Worm (Caenorhabditis elegans) whole organism, late embryonic: ENCODE results near the gene C30G7.3.

Experiments
- C38D4.7 ChIP-seq: fragments of 200-800 bp; sonication (Bioruptor generic); optimal IDR thresholded peaks from 2 replicates; lab custom pipeline; 2018; ENCODE audit warnings: mild to moderate bottlenecking, missing genetic modification characterization, moderate library complexity, missing compliant biosample characterization
- K02D7.2 ChIP-seq: sonication (generic microtip); optimal IDR thresholded peaks from 2 replicates; lab custom pipeline; 2017; ENCODE audit warnings: mild to moderate bottlenecking, missing genetic modification characterization, missing compliant biosample characterization
- K09A11.1 ChIP-seq: sonication (generic microtip); optimal IDR thresholded peaks from 2 replicates; lab custom pipeline; 2017; ENCODE audit warnings: antibody characterized with exemption, mild to moderate bottlenecking, missing genetic modification characterization, missing compliant biosample characterization; ENCODE audit not compliant: insufficient read depth
- ahr-1 ChIP-seq: sonication (generic microtip); optimal IDR thresholded peaks from 2 replicates; lab custom pipeline; 2016; ENCODE audit warnings: missing genetic modification characterization, missing compliant biosample characterization
- ama-1 ChIP-seq: fragments of 150-350 bp; optimal IDR thresholded peaks from 2 replicates; lab custom pipeline; 2014
- ceh-14 ChIP-seq: sonication (generic microtip); optimal IDR thresholded peaks from 2 replicates; lab custom pipeline; 2016; ENCODE audit warnings: missing genotype, missing genetic modification characterization, missing compliant biosample characterization
- ceh-30 ChIP-seq: fragments of 150-350 bp; optimal IDR thresholded peaks from 2 replicates; lab custom pipeline; 2014; ENCODE audit warnings: missing biosample characterization, missing genetic modification characterization
- ceh-48 ChIP-seq: sonication (generic microtip); optimal IDR thresholded peaks from 2 replicates; lab custom pipeline; 2016; ENCODE audit warnings: missing genetic modification characterization, inconsistent platforms, missing compliant biosample characterization
- ceh-6 ChIP-seq: fragments of 200-800 bp; sonication (Bioruptor generic); optimal IDR thresholded peaks from 2 replicates; lab custom pipeline; 2018; ENCODE audit warnings: mild to moderate bottlenecking, missing genetic modification characterization, missing compliant biosample characterization
- che-1 ChIP-seq: sonication (generic microtip); optimal IDR thresholded peaks from 2 replicates; lab custom pipeline; 2016; ENCODE audit warnings: mild to moderate bottlenecking, missing genetic modification characterization, missing compliant biosample characterization
- dmd-4 ChIP-seq: sonication (generic microtip); optimal IDR thresholded peaks from 2 replicates; lab custom pipeline; 2016; ENCODE audit warnings: borderline replicate concordance, missing genetic modification characterization, missing compliant biosample characterization
- dve-1 ChIP-seq: sonication (generic microtip); optimal IDR thresholded peaks from 2 replicates; lab custom pipeline; 2017; ENCODE audit warnings: antibody characterized with exemption, mild to moderate bottlenecking, missing genetic modification characterization, missing compliant biosample characterization
- fkh-10 ChIP-seq: fragments of 150-350 bp; optimal IDR thresholded peaks from 2 replicates; lab custom pipeline; 2014; ENCODE audit warnings: missing biosample characterization, missing genetic modification reagents, missing genetic modification characterization
- fkh-6 ChIP-seq: sonication (generic microtip); optimal IDR thresholded peaks from 2 replicates; lab custom pipeline; 2016; ENCODE audit warnings: missing genetic modification characterization, missing compliant biosample characterization
- hlh-13 ChIP-seq: fragments of 200-800 bp; sonication (Bioruptor generic); optimal IDR thresholded peaks from 2 replicates; lab custom pipeline; 2018; ENCODE audit warnings: mild to moderate bottlenecking, missing genetic modification characterization, missing compliant biosample characterization
- hlh-6 ChIP-seq: sonication (generic microtip); optimal IDR thresholded peaks from 2 replicates; lab custom pipeline; 2016; ENCODE audit warnings: missing genotype, missing genetic modification characterization, missing compliant biosample characterization
- hlh-8 ChIP-seq: sonication (generic microtip); optimal IDR thresholded peaks from 2 replicates; lab custom pipeline; 2016; ENCODE audit warnings: missing genotype, missing genetic modification characterization, missing compliant biosample characterization
- madf-2 ChIP-seq: sonication (generic microtip); optimal IDR thresholded peaks from 2 replicates; lab custom pipeline; 2017; ENCODE audit warnings: missing genetic modification characterization, missing compliant biosample characterization
- mec-3 ChIP-seq: sonication (generic microtip); optimal IDR thresholded peaks from 2 replicates; lab custom pipeline; 2016; ENCODE audit warnings: borderline replicate concordance, missing genetic modification characterization, missing compliant biosample characterization
- nhr-11 ChIP-seq: fragments of 150-350 bp; optimal IDR thresholded peaks from 2 replicates; lab custom pipeline; 2014; ENCODE audit warnings: missing biosample characterization, missing genetic modification characterization
- npax-4 ChIP-seq: sonication (generic microtip); optimal IDR thresholded peaks from 2 replicates; lab custom pipeline; 2016; ENCODE audit warnings: missing genetic modification characterization, missing compliant biosample characterization
- odd-2 ChIP-seq: sonication (generic microtip); optimal IDR thresholded peaks from 2 replicates; lab custom pipeline; 2017; ENCODE audit warnings: antibody characterized with exemption, mild to moderate bottlenecking, missing genetic modification characterization, missing compliant biosample characterization
- pag-3 ChIP-seq: sonication (generic microtip); optimal IDR thresholded peaks from 2 replicates; lab custom pipeline; 2016; ENCODE audit warnings: missing compliant biosample characterization, missing genetic modification characterization, borderline replicate concordance
- pat-9 ChIP-seq: fragments of 200-800 bp; sonication (Bioruptor generic); optimal IDR thresholded peaks from 2 replicates; lab custom pipeline; 2018; ENCODE audit warnings: mild to moderate bottlenecking, missing genetic modification characterization, moderate library complexity, missing compliant biosample characterization
- pax-1 ChIP-seq: fragments of 150-350 bp; optimal IDR thresholded peaks from 2 replicates; lab custom pipeline; 2014; ENCODE audit warnings: missing biosample characterization, missing genetic modification characterization
- pha-4 ChIP-seq: fragments of 150-350 bp; optimal IDR thresholded peaks from 2 replicates; lab custom pipeline; 2018; ENCODE audit warnings: missing biosample characterization, missing genetic modification reagents, missing genetic modification characterization
- rnt-1 ChIP-seq: sonication (generic microtip); optimal IDR thresholded peaks from 2 replicates; lab custom pipeline; 2016; ENCODE audit warnings: missing genetic modification characterization, missing compliant biosample characterization
- sdc-2 ChIP-seq: sonication (generic microtip); optimal IDR thresholded peaks from 2 replicates; lab custom pipeline; 2016; ENCODE audit warnings: missing genotype, missing genetic modification characterization, missing compliant biosample characterization
- sox-2 ChIP-seq: fragments of 200-800 bp; sonication (Bioruptor generic); IDR thresholded peaks from 2 replicates; pipeline ENCODE4 v1.3.6; 2022; ENCODE audit warnings: missing genetic modification reagents, missing genetic modification characterization, missing compliant biosample characterization
- sox-4 ChIP-seq: sonication (generic microtip); optimal IDR thresholded peaks from 2 replicates; lab custom pipeline; 2017; ENCODE audit warnings: mild to moderate bottlenecking, missing genetic modification characterization, inconsistent platforms, missing compliant biosample characterization
- syd-9 ChIP-seq: sonication (generic microtip); optimal IDR thresholded peaks from 2 replicates; lab custom pipeline; 2016; ENCODE audit warnings: mild to moderate bottlenecking, missing genetic modification characterization, moderate library complexity, missing compliant biosample characterization
- tbx-2 ChIP-seq: sonication (generic microtip); optimal IDR thresholded peaks from 2 replicates; lab custom pipeline; 2016; ENCODE audit warnings: missing genetic modification characterization, missing compliant biosample characterization
- tbx-7 ChIP-seq: sonication (generic microtip); optimal IDR thresholded peaks from 2 replicates; lab custom pipeline; 2016; ENCODE audit warnings: missing genotype, missing genetic modification characterization, missing compliant biosample characterization
- ttx-3 ChIP-seq: sonication (generic microtip); optimal IDR thresholded peaks from 2 replicates; lab custom pipeline; 2016; ENCODE audit warnings: missing genetic modification reagents, missing genetic modification characterization, missing compliant biosample characterization
- unc-42 ChIP-seq: sonication (generic microtip); optimal IDR thresholded peaks from 2 replicates; lab custom pipeline; 2016; ENCODE audit warnings: missing genotype, missing genetic modification characterization, missing compliant biosample characterization
- unc-55 ChIP-seq: sonication (generic microtip); optimal IDR thresholded peaks from 2 replicates; lab custom pipeline; 2017; ENCODE audit warnings: missing biosample characterization, missing genetic modification reagents, missing genetic modification characterization
- ztf-16 ChIP-seq: sonication (generic microtip); optimal IDR thresholded peaks from 2 replicates; lab custom pipeline; 2017; ENCODE audit warnings: missing genetic modification characterization, missing compliant biosample characterization

Gene C30G7.3

ce11 chrV:14948566-14948965, 3.1 kb upstream of the C30G7.3 start:
- TF ChIP-seq npax-4 (tag; lab: Kevin White, UChicago) (no peak), fkh-10 (GFP tag; lab: Kevin White, UChicago) (no peak), ceh-30 (no peak), unc-42 (tag; lab: Kevin White, UChicago) (no peak), mec-3 (tag; lab: Kevin White, UChicago) (no peak), dve-1 (tag; lab: Kevin White, UChicago) (no peak), ceh-48 (tag; lab: Kevin White, UChicago) (no peak), ztf-16 (tag; lab: Kevin White, UChicago) (no peak), tbx-2 (tag; lab: Kevin White, UChicago) (no peak), pha-4 (no peak), ama-1 (lab: Kevin White, UChicago) (no peak), odd-2 (tag; lab: Kevin White, UChicago) (no peak), fkh-6 (tag; lab: Kevin White, UChicago) (no peak), che-1 (no peak)

DNA sequence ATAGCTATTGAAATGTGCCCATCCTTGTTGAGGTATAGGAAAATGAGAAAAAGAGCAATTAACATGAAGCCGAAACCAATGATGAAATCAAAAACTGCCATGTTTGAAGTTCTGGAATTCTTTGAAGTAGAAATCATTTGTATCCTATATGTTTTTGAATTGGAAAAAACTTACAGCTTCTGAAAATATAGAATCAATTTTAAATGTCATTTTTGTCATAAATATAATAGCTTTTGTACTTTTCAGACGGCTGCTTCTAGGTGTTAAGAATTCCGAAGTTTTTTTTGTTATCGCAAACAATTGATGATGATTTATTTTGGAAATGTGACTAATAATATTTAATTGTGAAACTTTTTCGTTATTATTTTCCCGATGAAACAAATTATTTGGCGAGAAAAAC, 1.5 kb upstream of the C30G7.3 start, which contains the start of gene C30G7.4:
Gene C30G7.4 (minus strand): TSS at position 101 of the 400 bp plus-strand sequence.
- TF ChIP-seq ceh-6 (no peak), ttx-3 (tag; lab: Kevin White, UChicago) (no peak), fkh-10 (GFP tag; lab: Kevin White, UChicago) (no peak), K09A11.1 (tag; lab: Kevin White, UChicago) (no peak)

- no peak for TF ChIP-seq syd-9 (tag; lab: Kevin White, UChicago)
- TF ChIP-seq ztf-16 (tag; lab: Kevin White, UChicago), result no peak
- TF ChIP-seq sox-4, result no peak
- no peak for TF ChIP-seq sox-2 (GFP tag; lab: Robert Waterston, UW)
- no peak for TF ChIP-seq rnt-1 (tag; lab: Kevin White, UChicago)
- TF ChIP-seq hlh-8 (tag; lab: Kevin White, UChicago), result no peak
- TF ChIP-seq ceh-6, result no peak
- no peak for TF ChIP-seq ceh-14
- no peak for TF ChIP-seq tbx-7 (tag; lab: Kevin White, UChicago)
- TF ChIP-seq unc-42 (tag; lab: Kevin White, UChicago), result no peak
- no peak for TF ChIP-seq C38D4.7 (GFP tag; lab: Kevin White, UChicago)
- no peak for TF ChIP-seq madf-2
- no peak for TF ChIP-seq dmd-4 (tag; lab: Kevin White, UChicago)
- TF ChIP-seq mec-3 (tag; lab: Kevin White, UChicago), result no peak
- no peak for TF ChIP-seq hlh-6
- no peak for TF ChIP-seq sdc-2 (tag; lab: Kevin White, UChicago)
- no peak for TF ChIP-seq pat-9 (tag; lab: Kevin White, UChicago)
- no peak for TF ChIP-seq nhr-11
- no peak for TF ChIP-seq hlh-13 (GFP tag; lab: Kevin White, UChicago)
Observed at ce11 chrV:14945124-14945523, 380 bp downstream of the C30G7.3 start.

DNA sequence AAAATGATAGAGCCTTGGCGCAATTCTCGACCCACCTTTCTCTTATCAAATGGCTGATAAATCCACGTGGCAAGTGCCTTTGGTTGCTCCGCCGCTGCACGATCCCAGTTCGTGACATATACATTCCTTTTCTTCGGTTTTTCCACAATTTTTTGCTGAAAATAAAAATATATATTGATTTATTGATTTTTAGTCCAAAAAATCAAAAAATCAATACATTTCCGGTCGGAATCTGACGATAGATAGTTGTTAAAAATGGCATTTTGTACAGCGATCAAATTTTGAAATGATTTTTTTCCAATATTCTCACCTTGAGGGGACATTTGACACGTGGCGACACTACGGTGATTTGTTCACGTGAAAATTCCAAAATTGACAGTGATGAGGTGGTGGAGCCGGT, 1.7 kb downstream of the C30G7.3 start:
- no peak for TF ChIP-seq ahr-1
- TF ChIP-seq K02D7.2 (tag; lab: Kevin White, UChicago), result no peak
- TF ChIP-seq ceh-14, result no peak
- no peak for TF ChIP-seq unc-55 (GFP tag; lab: Kevin White, UChicago)
- no peak for TF ChIP-seq hlh-8 (tag; lab: Kevin White, UChicago)
- no peak for TF ChIP-seq ceh-6
- no peak for TF ChIP-seq pax-1
- TF ChIP-seq pat-9 (tag; lab: Kevin White, UChicago), result no peak
- no peak for TF ChIP-seq sdc-2 (tag; lab: Kevin White, UChicago)
- no peak for TF ChIP-seq pag-3
